Fruit fly (Drosophila melanogaster) whole organism, wandering third instar larva: ENCODE measurements around the gene CG14321.
"Not testable (repeated sequence)": the region's sequence is repeated elsewhere in the genome, so short reads cannot be mapped to it uniquely, and the experiment has no call there.

Source experiments
- CG32264 ChIP-seq: fragments of 200-800 bp; sonication (Bioruptor generic); optimal IDR thresholded peaks from 2 replicates; lab custom pipeline; 2016; ENCODE audit warnings: missing biosample characterization, missing genetic modification characterization
- Dfd ChIP-seq: fragments of >200 bp; optimal IDR thresholded peaks from 2 replicates; lab custom pipeline; 2017; ENCODE audit warnings: missing biosample characterization, missing genetic modification characterization
- Dif ChIP-seq: fragments of 200-275, 200-300 bp; sonication (Bioruptor generic); optimal IDR thresholded peaks from 2 replicates; lab custom pipeline; 2018; ENCODE audit warnings: missing biosample characterization, missing genetic modification characterization; ENCODE audit not compliant: partially characterized antibody
- HLH106 ChIP-seq: fragments of 200-800 bp; optimal IDR thresholded peaks from 3 replicates; lab custom pipeline; 2019; ENCODE audit warnings: missing biosample characterization, mild to moderate bottlenecking, missing genetic modification characterization, moderate library complexity
- Hnf4 ChIP-seq: fragments of 200-800 bp; sonication (Bioruptor generic); optimal IDR thresholded peaks from 2 replicates; lab custom pipeline; 2016; ENCODE audit warnings: missing biosample characterization, mild to moderate bottlenecking, missing genetic modification characterization
- Jra ChIP-seq: sonication (Bioruptor generic); optimal IDR thresholded peaks from 2 replicates; lab custom pipeline; 2016; ENCODE audit warnings: missing biosample characterization, missing genetic modification characterization
- Mio ChIP-seq: sonication (Bioruptor generic); optimal IDR thresholded peaks from 2 replicates; lab custom pipeline; 2016; ENCODE audit warnings: missing biosample characterization, missing genetic modification characterization
- OdsH ChIP-seq: fragments of 200-800 bp; sonication (Bioruptor generic); optimal IDR thresholded peaks from 2 replicates; lab custom pipeline; 2016; ENCODE audit warnings: missing biosample characterization, mild to moderate bottlenecking, missing genetic modification characterization
- Rel ChIP-seq, 2 experiments: fragments of 200-800 bp; sonication (Bioruptor generic) in 1 of 2; optimal IDR thresholded peaks; 2 replicates in 1 of 2; 3 replicates in 1 of 2; lab custom pipeline; 2016 to 2019; ENCODE audit warnings: mild to moderate bottlenecking in 2 of 2, missing biosample characterization in 2 of 2, missing genetic modification characterization in 2 of 2, moderate library complexity in 1 of 2
- Sp1 ChIP-seq: fragments of 200-800 bp; sonication (Bioruptor generic); optimal IDR thresholded peaks from 3 replicates; lab custom pipeline; 2019; ENCODE audit warnings: missing biosample characterization, mild to moderate bottlenecking, missing genetic modification characterization, moderate library complexity
- Vsx2 ChIP-seq: fragments of 200-300, 225-300 bp; sonication (Bioruptor generic); optimal IDR thresholded peaks from 2 replicates; lab custom pipeline; 2018; ENCODE audit warnings: missing biosample characterization, missing genetic modification characterization; ENCODE audit not compliant: partially characterized antibody
- br ChIP-seq: fragments of 200-800 bp; sonication (Bioruptor generic); optimal IDR thresholded peaks from 2 replicates; lab custom pipeline; 2016; ENCODE audit warnings: missing biosample characterization, missing genetic modification characterization
- brk ChIP-seq: fragments of 200-800 bp; sonication (Bioruptor generic); optimal IDR thresholded peaks from 2 replicates; lab custom pipeline; 2016; ENCODE audit warnings: missing biosample characterization, mild to moderate bottlenecking, missing genetic modification characterization
- dl ChIP-seq, 2 experiments: fragments of 175-275, 200-275 bp in 1 of 2; fragments of 200-275 bp in 1 of 2; sonication (Bioruptor generic); optimal IDR thresholded peaks; lab custom pipeline; 2018; ENCODE audit warnings: mild to moderate bottlenecking in 2 of 2, missing biosample characterization in 2 of 2, missing genetic modification characterization in 2 of 2, moderate library complexity in 2 of 2; ENCODE audit not compliant: partially characterized antibody in 2 of 2, insufficient read depth in 1 of 2
- dsf ChIP-seq: sonication (Bioruptor generic); optimal IDR thresholded peaks from 2 replicates; lab custom pipeline; 2016; ENCODE audit warnings: missing biosample characterization, missing genetic modification characterization, borderline replicate concordance
- ey ChIP-seq: fragments of 200-800 bp; sonication (Bioruptor generic); optimal IDR thresholded peaks from 2 replicates; lab custom pipeline; 2016; ENCODE audit warnings: missing biosample characterization, missing genetic modification characterization
- foxo ChIP-seq, 2 experiments: fragments of 200-800 bp; sonication (Bioruptor generic); optimal IDR thresholded peaks; 2 replicates in 1 of 2; 3 replicates in 1 of 2; lab custom pipeline; 2016 to 2017; ENCODE audit warnings: missing biosample characterization in 2 of 2, missing genetic modification characterization in 2 of 2
- fru ChIP-seq: fragments of 200-800 bp; sonication (Bioruptor generic); optimal IDR thresholded peaks from 3 replicates; lab custom pipeline; 2016; ENCODE audit warnings: missing biosample characterization, mild to moderate bottlenecking, missing genetic modification characterization
- h ChIP-seq: fragments of 200-800 bp; sonication (Bioruptor generic); optimal IDR thresholded peaks from 3 replicates; lab custom pipeline; 2016; ENCODE audit warnings: missing biosample characterization, mild to moderate bottlenecking, missing genetic modification characterization
- jim ChIP-seq: fragments of 175-275, 200-325 bp; sonication (Bioruptor generic); optimal IDR thresholded peaks from 2 replicates; lab custom pipeline; 2016; ENCODE audit warnings: missing biosample characterization, mild to moderate bottlenecking, missing genetic modification characterization
- lola ChIP-seq: fragments of >200 bp; optimal IDR thresholded peaks from 2 replicates; lab custom pipeline; 2017; ENCODE audit warnings: missing biosample characterization, missing genetic modification characterization
- pan ChIP-seq: fragments of >200 bp; optimal IDR thresholded peaks from 2 replicates; lab custom pipeline; 2017
- rgr ChIP-seq: fragments of 200-800 bp; sonication (Bioruptor generic); optimal IDR thresholded peaks from 3 replicates; lab custom pipeline; 2016; ENCODE audit warnings: missing biosample characterization, mild to moderate bottlenecking, missing genetic modification characterization
- sv ChIP-seq: fragments of 200-800 bp; sonication (Bioruptor generic); optimal IDR thresholded peaks from 3 replicates; lab custom pipeline; 2016; ENCODE audit warnings: missing biosample characterization, missing genetic modification characterization

CG14321 gene

dm6 chr3R:17763088-17763487 is 29.7 kb downstream of the CG14321 start, which contains the start of gene TyrR:
Gene TyrR, minus strand, starts transcription at chr3R:17763188.
- TF ChIP-seq brk, Mio, OdsH (GFP tag; lab: Kevin White, UChicago): not testable (repeated sequence)

dm6 chr3R:17773893-17774292 is 40.5 kb downstream of the CG14321 start:
- TF ChIP-seq Vsx2 (GFP tag; lab: Kevin White, UChicago) (no peak), dsf (GFP tag; lab: Kevin White, UChicago) (no peak), Hnf4 (GFP tag; lab: Kevin White, UChicago) (no peak), Sp1 (GFP tag; lab: Kevin White, UChicago) (no peak), Dfd (GFP tag; lab: Kevin White, UChicago) (peak; percentile 88), sv (no peak)
- TF ChIP-seq, all 38 proteins: peak for 1

dm6 chr3R:17774538-17774937 is 41.1 kb downstream of the CG14321 start:
- TF ChIP-seq OdsH (GFP tag; lab: Kevin White, UChicago) (no peak), br (GFP tag; lab: Kevin White, UChicago) (no peak), Dif (GFP tag; lab: Kevin White, UChicago) (no peak), Sp1 (GFP tag; lab: Kevin White, UChicago) (no peak), Jra (no peak), pan (no peak), fru (no peak)

- no peak for TF ChIP-seq Vsx2 (GFP tag; lab: Kevin White, UChicago)
Observed at dm6 chr3R:17776104-17776589, 42.7 kb downstream of the CG14321 start.

dm6 chr3R:17776952-17777407 is 43.6 kb downstream of the CG14321 start:
- TF ChIP-seq Dif (GFP tag; lab: Kevin White, UChicago), result no peak
- TF ChIP-seq CG32264 (GFP tag; lab: Kevin White, UChicago), result no peak
- TF ChIP-seq dl (GFP tag; optimal IDR thresholded peaks at IDR 0.05; lab: Kevin White, UChicago; ENCODE audit: insufficient read depth in 1 of 2, partially characterized antibody in 2 of 2), result no peak
- TF ChIP-seq Vsx2 (GFP tag; lab: Kevin White, UChicago), result no peak

- TF ChIP-seq h (GFP tag; lab: Kevin White, UChicago), result peak; percentile 37
- TF ChIP-seq br (GFP tag; lab: Kevin White, UChicago), result peak; percentile 22
- no peak for TF ChIP-seq dl (GFP tag; optimal IDR thresholded peaks at IDR 0.05; lab: Kevin White, UChicago; ENCODE audit: insufficient read depth in 1 of 2, partially characterized antibody in 2 of 2)
- peak; percentile 54 for TF ChIP-seq HLH106 (tag; lab: Kevin White, UChicago)
- peak; percentile 46 for TF ChIP-seq ey (GFP tag; lab: Kevin White, UChicago)
- TF ChIP-seq fru, result peak; percentile 31
- peak; percentile 29 for TF ChIP-seq rgr
- TF ChIP-seq Rel (GFP tag; optimal IDR thresholded peaks at IDR 0.05; lab: Kevin White, UChicago), result no peak
- no peak for TF ChIP-seq Rel (tag; optimal IDR thresholded peaks at IDR 0.05; lab: Kevin White, UChicago)
- TF ChIP-seq lola, result no peak
- TF ChIP-seq jim (GFP tag; lab: Kevin White, UChicago), result no peak
- peak; percentile 54 for TF ChIP-seq sv
- TF ChIP-seq foxo (GFP tag; optimal IDR thresholded peaks at IDR 0.05; lab: Kevin White, UChicago), result peak in 1 of 2 experiments; percentile 40
Observed at dm6 chr3R:17781371-17781770, 48.0 kb downstream of the CG14321 start.

dm6 chr3R:17783144-17783543 is 49.7 kb downstream of the CG14321 start:
- TF ChIP-seq Dfd (GFP tag; lab: Kevin White, UChicago), result peak; percentile 4
- no peak for TF ChIP-seq ey (GFP tag; lab: Kevin White, UChicago)
